Worm (Caenorhabditis elegans) whole organism, L4 larva: Measurements from ENCODE around the gene dpy-30.

Experiments used
- D1046.2 ChIP-seq: fragments of 200-800 bp; sonication (Bioruptor generic); IDR thresholded peaks from 2 replicates; pipeline ENCODE4 v1.3.6; 2022; ENCODE audit warnings: missing genetic modification characterization, missing compliant biosample characterization
- F44E2.7 ChIP-seq: fragments of 200-800 bp; sonication (Bioruptor generic); IDR thresholded peaks from 2 replicates; pipeline ENCODE4 v2.1.2; 2022; ENCODE audit warnings: missing genetic modification characterization, missing compliant biosample characterization
- Y48G9A.11 ChIP-seq: fragments of 200-800 bp; sonication (Bioruptor generic); IDR thresholded peaks from 2 replicates; pipeline ENCODE4 v1.3.6; 2022; ENCODE audit warnings: missing genetic modification reagents, missing genetic modification characterization, missing compliant biosample characterization
- ZK546.5 ChIP-seq, 2 experiments: sonication (generic microtip); optimal IDR thresholded peaks; 2 replicates each; lab custom pipeline; 2017; ENCODE audit warnings: missing biosample characterization in 2 of 2, missing genetic modification characterization in 2 of 2
- attf-4 ChIP-seq: sonication (generic microtip); optimal IDR thresholded peaks from 3 replicates; lab custom pipeline; 2017; ENCODE audit warnings: missing biosample characterization, missing genetic modification characterization
- ceh-20 ChIP-seq: fragments of 200-800 bp; sonication (Bioruptor generic); IDR thresholded peaks from 2 replicates; pipeline ENCODE4 v1.3.6; 2022; ENCODE audit warnings: missing genetic modification reagents, missing genetic modification characterization, missing compliant biosample characterization
- ceh-44 ChIP-seq: fragments of 200-800 bp; sonication (Bioruptor generic); IDR thresholded peaks from 2 replicates; pipeline ENCODE4 v1.3.6; 2022; ENCODE audit warnings: missing genetic modification reagents, missing genetic modification characterization, missing compliant biosample characterization
- ceh-62 ChIP-seq: sonication (generic microtip); optimal IDR thresholded peaks from 2 replicates; lab custom pipeline; 2017; ENCODE audit warnings: missing biosample characterization, missing genetic modification characterization
- ceh-82 ChIP-seq: sonication (generic microtip); optimal IDR thresholded peaks from 2 replicates; lab custom pipeline; 2017; ENCODE audit warnings: missing biosample characterization, missing genetic modification characterization
- ces-1 ChIP-seq: fragments of 150-350 bp; sonication (generic microtip); optimal IDR thresholded peaks from 4 replicates; lab custom pipeline; 2014; ENCODE audit warnings: missing biosample characterization, missing genetic modification reagents, missing genetic modification characterization
- ctbp-1 ChIP-seq: fragments of 200-800 bp; sonication (Bioruptor generic); IDR thresholded peaks from 2 replicates; pipeline ENCODE4 v1.3.6; 2022; ENCODE audit warnings: missing genetic modification reagents, missing genetic modification characterization, missing compliant biosample characterization
- daf-8 ChIP-seq: fragments of 200-800 bp; sonication (Bioruptor generic); IDR thresholded peaks from 2 replicates; pipeline ENCODE4 v1.3.6; 2022; ENCODE audit warnings: missing genetic modification characterization, missing compliant biosample characterization
- dmd-6 ChIP-seq: fragments of 200-800 bp; sonication (Bioruptor generic); IDR thresholded peaks from 2 replicates; pipeline ENCODE4 v1.3.6; 2022; ENCODE audit warnings: missing genetic modification reagents, missing genetic modification characterization, missing compliant biosample characterization
- dve-1 ChIP-seq: sonication (generic microtip); optimal IDR thresholded peaks from 2 replicates; lab custom pipeline; 2017; ENCODE audit warnings: antibody characterized with exemption, mild to moderate bottlenecking, missing genetic modification characterization, missing compliant biosample characterization; ENCODE audit not compliant: insufficient read depth
- fos-1 ChIP-seq: fragments of 150-350 bp; optimal IDR thresholded peaks from 2 replicates; lab custom pipeline; 2014; ENCODE audit warnings: missing biosample characterization, missing genetic modification characterization
- hif-1 ChIP-seq, 2 experiments: sonication (generic microtip); optimal IDR thresholded peaks; 2 replicates each; lab custom pipeline; 2016 to 2017; ENCODE audit warnings: missing compliant biosample characterization in 2 of 2, missing genetic modification characterization in 2 of 2, missing genetic modification reagents in 2 of 2, missing genotype in 2 of 2, mild to moderate bottlenecking in 1 of 2
- hlh-30 ChIP-seq: sonication (generic microtip); optimal IDR thresholded peaks from 2 replicates; lab custom pipeline; 2017; ENCODE audit warnings: antibody characterized with exemption, mild to moderate bottlenecking, missing genetic modification characterization, missing compliant biosample characterization; ENCODE audit not compliant: insufficient read depth
- lim-7 ChIP-seq: fragments of 200-800 bp; sonication (Bioruptor generic); IDR thresholded peaks from 2 replicates; pipeline ENCODE4 v1.3.6; 2022; ENCODE audit warnings: missing genetic modification characterization, missing compliant biosample characterization
- lin-29 ChIP-seq: fragments of 200-800 bp; sonication (Bioruptor generic); IDR thresholded peaks from 2 replicates; pipeline ENCODE4 v1.3.6; 2022; ENCODE audit warnings: missing genetic modification reagents, missing genetic modification characterization, missing compliant biosample characterization
- lin-38 ChIP-seq: fragments of 200-800 bp; sonication (Bioruptor generic); IDR thresholded peaks from 2 replicates; pipeline ENCODE4 v1.3.6; 2022; ENCODE audit warnings: missing genetic modification reagents, missing genetic modification characterization, missing compliant biosample characterization
- lir-3 ChIP-seq: sonication (generic microtip); optimal IDR thresholded peaks from 2 replicates; lab custom pipeline; 2016; ENCODE audit warnings: mild to moderate bottlenecking, missing genetic modification characterization, missing compliant biosample characterization
- lsy-2 ChIP-seq, 2 experiments: fragments of 150-350 bp in 1 of 2; sonication (generic microtip) in 1 of 2; optimal IDR thresholded peaks; 2 replicates each; lab custom pipeline; 2014 to 2017; ENCODE audit warnings: missing biosample characterization in 2 of 2, missing genetic modification characterization in 2 of 2
- mdl-1 ChIP-seq, 2 experiments: fragments of 150-350 bp in 1 of 2; sonication (generic microtip) in 1 of 2; optimal IDR thresholded peaks; 2 replicates each; lab custom pipeline; 2014 to 2017; ENCODE audit warnings: missing biosample characterization in 2 of 2, missing genetic modification characterization in 2 of 2
- mep-1 ChIP-seq: fragments of 150-350 bp; sonication (generic microtip); optimal IDR thresholded peaks from 3 replicates; lab custom pipeline; 2014; ENCODE audit warnings: missing biosample characterization, missing genetic modification characterization
- mxl-3 ChIP-seq: fragments of 200-800 bp; sonication (Bioruptor generic); optimal IDR thresholded peaks from 2 replicates; lab custom pipeline; 2018; ENCODE audit warnings: mild to moderate bottlenecking, missing genetic modification characterization, missing compliant biosample characterization
- nhr-11 ChIP-seq: fragments of 150-350 bp; optimal IDR thresholded peaks from 2 replicates; lab custom pipeline; 2014; ENCODE audit warnings: missing biosample characterization, missing genetic modification characterization
- nhr-25 ChIP-seq: sonication (generic microtip); optimal IDR thresholded peaks from 2 replicates; lab custom pipeline; 2017; ENCODE audit warnings: missing genetic modification characterization, mild to moderate bottlenecking, missing compliant biosample characterization, antibody characterized with exemption, moderate library complexity, borderline replicate concordance; ENCODE audit not compliant: insufficient read depth
- nhr-41 ChIP-seq: fragments of 200-800 bp; sonication (Bioruptor generic); IDR thresholded peaks from 2 replicates; pipeline ENCODE4 v1.3.6; 2022; ENCODE audit warnings: missing genetic modification reagents, missing genetic modification characterization, missing compliant biosample characterization
- nhr-76 ChIP-seq: fragments of 150-350 bp; optimal IDR thresholded peaks from 2 replicates; lab custom pipeline; 2014; ENCODE audit warnings: missing biosample characterization, missing genetic modification characterization
- nhr-77 ChIP-seq: fragments of 150-350 bp; optimal IDR thresholded peaks from 2 replicates; lab custom pipeline; 2014; ENCODE audit warnings: missing biosample characterization, missing genetic modification characterization
- pha-4 ChIP-seq, 2 experiments: fragments of 150-350 bp in 1 of 2; fragments of 200-800 bp in 1 of 2; sonication (Bioruptor generic) in 1 of 2; IDR thresholded peaks in 1 of 2; optimal IDR thresholded peaks in 1 of 2; 2 replicates each; pipeline versions ENCODE4 v1.3.6 to Lab custom; 2014 to 2022; ENCODE audit warnings: missing genetic modification characterization in 2 of 2, missing genetic modification reagents in 2 of 2, missing biosample characterization in 1 of 2, missing compliant biosample characterization in 1 of 2
- set-16 ChIP-seq: fragments of 200-800 bp; sonication (Bioruptor generic); IDR thresholded peaks from 2 replicates; pipeline ENCODE4 v1.3.6; 2022; ENCODE audit warnings: missing genetic modification reagents, missing genetic modification characterization, missing compliant biosample characterization
- skn-1 ChIP-seq: fragments of 150-350 bp; optimal IDR thresholded peaks from 2 replicates; lab custom pipeline; 2014; ENCODE audit warnings: missing biosample characterization, missing genetic modification characterization
- snpc-1.2 ChIP-seq: fragments of 200-800 bp; sonication (Bioruptor generic); IDR thresholded peaks from 2 replicates; pipeline ENCODE4 v1.3.6; 2022; ENCODE audit warnings: missing genetic modification reagents, missing genetic modification characterization, missing compliant biosample characterization
- unc-130 ChIP-seq: sonication (generic microtip); optimal IDR thresholded peaks from 2 replicates; lab custom pipeline; 2016; ENCODE audit warnings: missing genetic modification reagents, missing genetic modification characterization, missing compliant biosample characterization
- unc-62 ChIP-seq, 3 experiments: fragments of 150-350 bp in 1 of 3; sonication (generic microtip); optimal IDR thresholded peaks in 2 of 3; peaks in 1 of 3; 1 replicate in 1 of 3; 2 replicates in 2 of 3; lab custom pipeline; 2014 to 2017; ENCODE audit warnings: missing biosample characterization in 3 of 3, missing genetic modification characterization in 3 of 3, missing genetic modification reagents in 3 of 3, missing genotype in 1 of 3
- vab-7 ChIP-seq: fragments of 200-800 bp; sonication (Bioruptor generic); IDR thresholded peaks from 2 replicates; pipeline ENCODE4 v1.3.6; 2022; ENCODE audit warnings: missing genetic modification reagents, missing genetic modification characterization, missing compliant biosample characterization
- zfp-3 ChIP-seq: fragments of 200-800 bp; sonication (Bioruptor generic); conservative IDR thresholded peaks from 2 replicates; pipeline ENCODE4 v1.3.6; 2022; ENCODE audit warnings: missing genetic modification reagents, missing genetic modification characterization, missing compliant biosample characterization

The dpy-30 gene

ce11 chrV:12162906-12163305 is 28.4 kb upstream of the dpy-30 start, which contains the start of gene srj-4:
TSS of gene srj-4 (plus strand) at chrV:12163206.
- no peak for TF ChIP-seq nhr-41
- TF ChIP-seq nhr-76 (tag; lab: Kevin White, UChicago): no peak
- TF ChIP-seq lin-38: no peak
- no peak for TF ChIP-seq mep-1 (tag; lab: Kevin White, UChicago)
- TF ChIP-seq mxl-3 (GFP tag; lab: Kevin White, UChicago): no peak
- no peak for TF ChIP-seq unc-130 (GFP tag; lab: Kevin White, UChicago)
- TF ChIP-seq ceh-44 (GFP tag; lab: Robert Waterston, UW): no peak
- TF ChIP-seq daf-8 (GFP tag; lab: Robert Waterston, UW): no peak
- no peak for TF ChIP-seq nhr-77 (tag; lab: Kevin White, UChicago)

ce11 chrV:12167031-12167430 is 24.3 kb upstream of the dpy-30 start:
- TF ChIP-seq lir-3 (tag; lab: Kevin White, UChicago): no peak
- TF ChIP-seq lin-29 (GFP tag; lab: Robert Waterston, UW): no peak
- TF ChIP-seq set-16 (GFP tag; lab: Robert Waterston, UW): peak; percentile 97

- no peak for TF ChIP-seq dve-1 (tag; lab: Kevin White, UChicago)
- no peak for TF ChIP-seq unc-62 (GFP tag; optimal IDR thresholded peaks at IDR 0.05 in 1 of 2; lab: Kevin White, UChicago)
- TF ChIP-seq unc-62 (tag; optimal IDR thresholded peaks at IDR 0.05; lab: Kevin White, UChicago): no peak
- no peak for TF ChIP-seq fos-1 (tag; lab: Kevin White, UChicago)
- no peak for TF ChIP-seq pha-4 (GFP tag; IDR thresholded peaks at IDR 0.05; lab: Robert Waterston, UW)
- TF ChIP-seq pha-4 (tag; optimal IDR thresholded peaks at IDR 0.05; lab: Kevin White, UChicago): no peak
- TF ChIP-seq ctbp-1 (GFP tag; lab: Robert Waterston, UW): no peak
- TF ChIP-seq mdl-1 (tag; optimal IDR thresholded peaks at IDR 0.05; lab: Kevin White, UChicago): peak in 1 of 2 experiments; percentile 16
- TF ChIP-seq attf-4 (tag; lab: Kevin White, UChicago): no peak
- TF ChIP-seq, all 104 proteins: peak for 1
Observed at ce11 chrV:12167653-12168052, 23.7 kb upstream of the dpy-30 start, which contains the start of gene col-37. TSS of gene col-37 (minus strand) at chrV:12167753.

- TF ChIP-seq nhr-76 (tag; lab: Kevin White, UChicago) (no peak), nhr-25 (tag; lab: Kevin White, UChicago) (no peak), hlh-30 (tag; lab: Kevin White, UChicago) (no peak), D1046.2 (GFP tag; lab: Robert Waterston, UW) (no peak), zfp-3 (GFP tag; lab: Robert Waterston, UW) (no peak), snpc-1.2 (no peak), ceh-82 (tag; lab: Kevin White, UChicago) (no peak), Y48G9A.11 (GFP tag; lab: Robert Waterston, UW) (no peak), skn-1 (tag; lab: Kevin White, UChicago) (no peak), ceh-62 (tag; lab: Kevin White, UChicago) (no peak), ces-1 (no peak), F44E2.7 (GFP tag; lab: Robert Waterston, UW) (no peak), hif-1 (tag; optimal IDR thresholded peaks at IDR 0.05; lab: Kevin White, UChicago) (no peak), ZK546.5 (tag; optimal IDR thresholded peaks at IDR 0.05; lab: Kevin White, UChicago) (no peak), nhr-11 (tag; lab: Kevin White, UChicago) (no peak), dmd-6 (GFP tag; lab: Robert Waterston, UW) (no peak), ceh-20 (GFP tag; lab: Robert Waterston, UW) (no peak), lsy-2 (tag; optimal IDR thresholded peaks at IDR 0.05; lab: Kevin White, UChicago) (no peak), lim-7 (GFP tag; lab: Robert Waterston, UW) (no peak), vab-7 (GFP tag; lab: Robert Waterston, UW) (no peak)
- TF ChIP-seq, all 104 proteins: peak for 0
Observed at ce11 chrV:12170114-12170513, 21.2 kb upstream of the dpy-30 start, which contains the start of gene ZK863.1. TSS of gene ZK863.1 (minus strand) at chrV:12170214.
